Fruit fly (Drosophila melanogaster): Measurements from ENCODE around the gene CG3982.
A peak's percentile ranks its signal among the peaks of the same experiment; 100 is the strongest.

CG3982 gene

dm6 chr3L:9426656-9427294, 9.6 kb upstream of the CG3982 start, which contains the start of the genes Atat and Shc (continued):
- TF ChIP-seq CG17359 (tag; optimal IDR thresholded peaks at IDR 0.05) (peak; percentile 98), CG7963 (GFP tag; IDR thresholded peaks at IDR 0.05; ENCODE audit: partially characterized antibody) (peak; percentile 64; the same call in 1 of the 3 replicates), tup (GFP tag; optimal IDR thresholded peaks at IDR 0.05) (peak; percentile 99), ham (GFP tag; IDR thresholded peaks at IDR 0.05) (peak; percentile 98), Pdp1 (GFP tag; optimal IDR thresholded peaks at IDR 0.05) (peak; percentile 99 to 100), shn (GFP tag; optimal IDR thresholded peaks at IDR 0.05) (peak; percentile 100), lbe (GFP tag; optimal IDR thresholded peaks at IDR 0.05) (peak; percentile 97), repo (GFP tag; optimal IDR thresholded peaks at IDR 0.05) (peak; percentile 99), gem (tag; optimal IDR thresholded peaks at IDR 0.05) (peak; percentile 99), CG7357 (GFP tag; IDR thresholded peaks at IDR 0.05) (peak; percentile 98), lilli (GFP tag; optimal IDR thresholded peaks at IDR 0.05) (peak; percentile 100), CG5180 (GFP tag; optimal IDR thresholded peaks at IDR 0.05) (peak; percentile 83), Adf1 (GFP tag; IDR thresholded peaks at IDR 0.05) (peak; percentile 90), CG18619 (GFP tag; optimal IDR thresholded peaks at IDR 0.05) (peak; percentile 99), CG12391 (tag; optimal IDR thresholded peaks at IDR 0.05) (peak; percentile 99), CG17328 (GFP tag; IDR thresholded peaks at IDR 0.05) (peak; percentile 99), ind (GFP tag; optimal IDR thresholded peaks at IDR 0.05) (peak; percentile 100), CG9727 (GFP tag; optimal IDR thresholded peaks at IDR 0.05) (peak; percentile 99), ATbp (GFP tag; optimal IDR thresholded peaks at IDR 0.05) (peak; percentile 93), jing (GFP tag; optimal IDR thresholded peaks at IDR 0.05) (peak; percentile 99), ewg (GFP tag; optimal IDR thresholded peaks at IDR 0.05) (peak; percentile 98), CG10959 (GFP tag; IDR thresholded peaks at IDR 0.05) (peak; percentile 99), Ravus (GFP tag; IDR thresholded peaks at IDR 0.05) (peak; percentile 99), lola (GFP tag; optimal IDR thresholded peaks at IDR 0.05) (peak in 1 of 3 experiments; percentile 98), CG4360 (GFP tag; IDR thresholded peaks at IDR 0.05) (peak; percentile 87), CHES-1-like (GFP tag; optimal IDR thresholded peaks at IDR 0.05) (peak; percentile 100), klu (GFP tag; IDR thresholded peaks at IDR 0.05) (peak; percentile 100), CG12104 (GFP tag; optimal IDR thresholded peaks at IDR 0.05) (peak; percentile 98), CG10209 (GFP tag; optimal IDR thresholded peaks at IDR 0.05) (peak; percentile 99), CG8478 (optimal IDR thresholded peaks at IDR 0.05) (peak; percentile 55), CG6272 (GFP tag; IDR thresholded peaks at IDR 0.05) (peak; percentile 100), Lpt (GFP tag; optimal IDR thresholded peaks at IDR 0.05) (no peak), btn (GFP tag; optimal IDR thresholded peaks at IDR 0.05) (peak; percentile 98), dpn (GFP tag; optimal IDR thresholded peaks at IDR 0.05) (peak; percentile 100), CG10979 (tag; optimal IDR thresholded peaks at IDR 0.05) (peak; percentile 97), sob (GFP tag; IDR thresholded peaks at IDR 0.05) (peak; percentile 100), CG2120 (GFP tag; optimal IDR thresholded peaks at IDR 0.05) (peak; percentile 100), CG7786 (GFP tag; optimal IDR thresholded peaks at IDR 0.05) (peak; percentile 100), Awh (GFP tag; IDR thresholded peaks at IDR 0.05) (peak; percentile 98), Bdp1 (GFP tag; optimal IDR thresholded peaks at IDR 0.05) (peak; percentile 95), chif (GFP tag; optimal IDR thresholded peaks at IDR 0.05) (peak; percentile 99 to 100), toy (GFP tag; IDR thresholded peaks at IDR 0.05) (peak; percentile 99), Meics (GFP tag; optimal IDR thresholded peaks at IDR 0.05) (peak; percentile 99), CG30020 (tag; optimal IDR thresholded peaks at IDR 0.05) (peak; percentile 90), gsb (GFP tag; IDR thresholded peaks at IDR 0.05) (peak; percentile 99), jigr1 (GFP tag; IDR thresholded peaks at IDR 0.05) (peak; percentile 100), Sin3A (optimal IDR thresholded peaks at IDR 0.05) (peak; percentile 100), CG14710 (tag; optimal IDR thresholded peaks at IDR 0.05) (peak; percentile 97), CG18262 (tag; optimal IDR thresholded peaks at IDR 0.05) (peak; percentile 96), ftz-f1 (GFP tag; optimal IDR thresholded peaks at IDR 0.05) (peak; percentile 94)

Measured in whole organism, embryonic.